Fruit fly (Drosophila melanogaster) whole organism, embryonic: Measurements from ENCODE around the gene ple.

Source experiments
- Atf6 ChIP-seq: fragments of 200-800 bp; sonication (Bioruptor generic); IDR thresholded peaks from 2 replicates; pipeline ENCODE4 v1.3.6; 2022; ENCODE audit warnings: missing biosample characterization, missing genetic modification characterization
- BEAF-32 ChIP-seq: fragments of 200-800 bp; sonication (Bioruptor generic); optimal IDR thresholded peaks from 3 replicates; lab custom pipeline; 2017; ENCODE audit warnings: missing biosample characterization, missing genetic modification characterization, mild to moderate bottlenecking, moderate library complexity, missing genetic modification reagents
- Bteb2 ChIP-seq: fragments of 200-800 bp; sonication (Bioruptor generic); optimal IDR thresholded peaks from 2 replicates; lab custom pipeline; 2016; ENCODE audit warnings: missing biosample characterization, missing genetic modification characterization
- CG10366 ChIP-seq: fragments of 200-800 bp; sonication (Bioruptor generic); IDR thresholded peaks from 2 replicates; pipeline ENCODE4 v1.3.6; 2022; ENCODE audit warnings: missing biosample characterization, missing genetic modification characterization
- CG10565 ChIP-seq: fragments of 200-800 bp; sonication (Bioruptor generic); optimal IDR thresholded peaks from 3 replicates; lab custom pipeline; 2016; ENCODE audit warnings: missing biosample characterization, mild to moderate bottlenecking, missing genetic modification characterization
- CG12659 ChIP-seq: fragments of 200-800 bp; sonication (Bioruptor generic); optimal IDR thresholded peaks from 3 replicates; lab custom pipeline; 2017; ENCODE audit warnings: mild to moderate bottlenecking, missing biosample characterization, missing genetic modification reagents, missing genetic modification characterization
- CG13123 ChIP-seq: fragments of 200-800 bp; sonication (Bioruptor generic); optimal IDR thresholded peaks from 2 replicates; lab custom pipeline; 2016; ENCODE audit warnings: missing biosample characterization, missing genetic modification characterization
- CG15011 ChIP-seq: fragments of 200-800 bp; sonication (Bioruptor generic); optimal IDR thresholded peaks from 3 replicates; lab custom pipeline; 2018; ENCODE audit warnings: missing biosample characterization, mild to moderate bottlenecking, missing genetic modification characterization
- CG15601 ChIP-seq: fragments of 200-800 bp; sonication (Bioruptor generic); optimal IDR thresholded peaks from 3 replicates; lab custom pipeline; 2019; ENCODE audit warnings: missing biosample characterization, mild to moderate bottlenecking, missing genetic modification characterization, moderate library complexity
- CG16813 ChIP-seq: fragments of 200-800 bp; sonication (Bioruptor generic); IDR thresholded peaks from 3 replicates; pipeline ENCODE4 v1.3.6; 2022; ENCODE audit warnings: missing biosample characterization, missing genetic modification characterization; ENCODE audit not compliant: partially characterized antibody
- CG17568 ChIP-seq: fragments of 200-800 bp; sonication (Bioruptor generic); optimal IDR thresholded peaks from 2 replicates; lab custom pipeline; 2018; ENCODE audit warnings: missing biosample characterization, mild to moderate bottlenecking, missing genetic modification characterization, moderate library complexity
- CG18011 ChIP-seq: fragments of 200-800 bp; sonication (Bioruptor generic); optimal IDR thresholded peaks from 2 replicates; lab custom pipeline; 2017; ENCODE audit warnings: missing biosample characterization, missing genetic modification characterization, mild to moderate bottlenecking, moderate library complexity, missing genotype
- CG18262 ChIP-seq: fragments of 200-800 bp; optimal IDR thresholded peaks from 3 replicates; lab custom pipeline; 2019; ENCODE audit warnings: missing biosample characterization, mild to moderate bottlenecking, missing genetic modification characterization, moderate library complexity
- CG30403 ChIP-seq: fragments of 200-800 bp; sonication (Bioruptor generic); optimal IDR thresholded peaks from 3 replicates; lab custom pipeline; 2016; ENCODE audit warnings: missing biosample characterization, missing genetic modification characterization
- CG31224 ChIP-seq: fragments of 200-800 bp; sonication (Bioruptor generic); IDR thresholded peaks from 2 replicates; pipeline ENCODE4 v1.3.6; 2022; ENCODE audit warnings: missing biosample characterization, missing genetic modification characterization
- CG3163 ChIP-seq: fragments of 200-800 bp; sonication (Bioruptor generic); optimal IDR thresholded peaks from 3 replicates; lab custom pipeline; 2016; ENCODE audit warnings: missing biosample characterization, missing genetic modification characterization
- CG32532 ChIP-seq: fragments of 200-800 bp; sonication (Bioruptor generic); IDR thresholded peaks from 2 replicates; pipeline ENCODE4 v1.3.6; 2022; ENCODE audit warnings: missing biosample characterization, missing genetic modification characterization
- CG32772 ChIP-seq: fragments of 200-800 bp; sonication (Bioruptor generic); IDR thresholded peaks from 2 replicates; pipeline ENCODE4 v1.3.6; 2022; ENCODE audit warnings: missing biosample characterization, missing genetic modification characterization
- CG3838 ChIP-seq: fragments of 200-800 bp; sonication (Bioruptor generic); optimal IDR thresholded peaks from 3 replicates; lab custom pipeline; 2016; ENCODE audit warnings: missing biosample characterization, missing genetic modification characterization
- CG3995 ChIP-seq: fragments of 200-800 bp; sonication (Bioruptor generic); optimal IDR thresholded peaks from 3 replicates; lab custom pipeline; 2016; ENCODE audit warnings: missing biosample characterization, missing genetic modification characterization
- CG4360 ChIP-seq: fragments of 200-800 bp; sonication (Bioruptor generic); IDR thresholded peaks from 2 replicates; pipeline ENCODE4 v1.3.6; 2022; ENCODE audit warnings: missing biosample characterization, missing genetic modification characterization
- CG7357 ChIP-seq: fragments of 200-800 bp; sonication (Bioruptor generic); IDR thresholded peaks from 3 replicates; pipeline ENCODE4 v1.3.6; 2022; ENCODE audit warnings: missing biosample characterization, missing genetic modification characterization
- CG8478 ChIP-seq: fragments of >200 bp; optimal IDR thresholded peaks from 2 replicates; lab custom pipeline; 2018
- CG8924 ChIP-seq: fragments of 200-800 bp; optimal IDR thresholded peaks from 3 replicates; lab custom pipeline; 2019; ENCODE audit warnings: missing biosample characterization, mild to moderate bottlenecking, missing genetic modification characterization, moderate library complexity
- CG8944 ChIP-seq: fragments of 200-800 bp; sonication (Bioruptor generic); optimal IDR thresholded peaks from 3 replicates; lab custom pipeline; 2016; ENCODE audit warnings: missing biosample characterization, missing genetic modification characterization
- CG9437 ChIP-seq: fragments of 200-800 bp; sonication (Bioruptor generic); optimal IDR thresholded peaks from 2 replicates; lab custom pipeline; 2018; ENCODE audit warnings: missing biosample characterization, mild to moderate bottlenecking, missing genetic modification characterization
- CG9797 ChIP-seq: fragments of 200-800 bp; sonication (Bioruptor generic); optimal IDR thresholded peaks from 3 replicates; lab custom pipeline; 2018; ENCODE audit warnings: missing biosample characterization, mild to moderate bottlenecking, missing genetic modification characterization
- Deaf1 ChIP-seq: fragments of 200-800 bp; optimal IDR thresholded peaks from 3 replicates; lab custom pipeline; 2019; ENCODE audit warnings: missing biosample characterization, mild to moderate bottlenecking, missing genetic modification characterization, moderate library complexity
- Dfd ChIP-seq, 2 experiments: fragments of >200 bp; optimal IDR thresholded peaks; 2 replicates each; lab custom pipeline; 2017; ENCODE audit warnings: missing biosample characterization in 2 of 2, missing genetic modification characterization in 2 of 2
- Doc3 ChIP-seq: fragments of 200-800 bp; sonication (Bioruptor generic); IDR thresholded peaks from 3 replicates; pipeline ENCODE4 v1.3.6; 2022; ENCODE audit warnings: missing biosample characterization, missing genetic modification characterization; ENCODE audit not compliant: partially characterized antibody
- Dref ChIP-seq: fragments of 200-800 bp; sonication (Bioruptor generic); IDR thresholded peaks from 2 replicates; pipeline ENCODE4 v1.3.6; 2022; ENCODE audit warnings: missing biosample characterization, missing genetic modification characterization
- E2f1 ChIP-seq: fragments of 200-800 bp; sonication (Bioruptor generic); IDR thresholded peaks from 2 replicates; pipeline ENCODE4 v1.3.6; 2022; ENCODE audit warnings: missing biosample characterization, missing genetic modification characterization
- Elba2 ChIP-seq: fragments of 200-800 bp; sonication (Bioruptor generic); optimal IDR thresholded peaks from 3 replicates; lab custom pipeline; 2016; ENCODE audit warnings: missing biosample characterization, missing genetic modification characterization
- Hr51 ChIP-seq, 2 experiments: fragments of 200-800 bp; sonication (Bioruptor generic); optimal IDR thresholded peaks; 2 replicates in 1 of 2; 3 replicates in 1 of 2; lab custom pipeline; 2016 to 2018; ENCODE audit warnings: missing biosample characterization in 2 of 2, missing genetic modification characterization in 2 of 2, mild to moderate bottlenecking in 1 of 2, moderate library complexity in 1 of 2
- NfI ChIP-seq: fragments of 200-800 bp; sonication (Bioruptor generic); optimal IDR thresholded peaks from 3 replicates; lab custom pipeline; 2018; ENCODE audit warnings: missing biosample characterization, mild to moderate bottlenecking, missing genetic modification characterization, moderate library complexity
- Optix ChIP-seq: fragments of 200-800 bp; sonication (Bioruptor generic); IDR thresholded peaks from 3 replicates; pipeline ENCODE4 v1.3.6; 2022; ENCODE audit warnings: missing biosample characterization, missing genetic modification characterization
- Rfx ChIP-seq: fragments of 200-800 bp; sonication (Bioruptor generic); IDR thresholded peaks from 2 replicates; pipeline ENCODE4 v1.3.6; 2022; ENCODE audit warnings: missing biosample characterization, missing genetic modification characterization
- ash1 ChIP-seq: fragments of 200-800 bp; sonication (Bioruptor generic); optimal IDR thresholded peaks from 2 replicates; lab custom pipeline; 2018; ENCODE audit warnings: missing biosample characterization, mild to moderate bottlenecking, missing genetic modification characterization
- dmrt11E ChIP-seq: fragments of 200-800 bp; sonication (Bioruptor generic); optimal IDR thresholded peaks from 3 replicates; lab custom pipeline; 2018; ENCODE audit warnings: missing biosample characterization, mild to moderate bottlenecking, missing genetic modification characterization, moderate library complexity
- dysf ChIP-seq: fragments of 200-800 bp; sonication (Bioruptor generic); IDR thresholded peaks from 3 replicates; pipeline ENCODE4 v1.3.6; 2022; ENCODE audit warnings: missing biosample characterization, missing genetic modification characterization
- grau ChIP-seq: fragments of 200-800 bp; optimal IDR thresholded peaks from 3 replicates; lab custom pipeline; 2019; ENCODE audit warnings: missing biosample characterization, mild to moderate bottlenecking, missing genetic modification characterization, moderate library complexity
- gt ChIP-seq: fragments of 200-800 bp; sonication (Bioruptor generic); IDR thresholded peaks from 2 replicates; pipeline ENCODE4 v1.3.6; 2022; ENCODE audit warnings: missing biosample characterization, missing genetic modification characterization
- lola ChIP-seq, 3 experiments: fragments of >200 bp in 2 of 3; fragments of 200-800 bp in 1 of 3; sonication (Bioruptor generic) in 1 of 3; optimal IDR thresholded peaks; 2 replicates each; lab custom pipeline; 2017 to 2019; ENCODE audit warnings: missing biosample characterization in 3 of 3, missing genetic modification characterization in 3 of 3, mild to moderate bottlenecking in 1 of 3, moderate library complexity in 1 of 3
- nerfin-2 ChIP-seq: fragments of 200-800 bp; sonication (Bioruptor generic); IDR thresholded peaks from 2 replicates; pipeline ENCODE4 v1.3.6; 2022; ENCODE audit warnings: missing biosample characterization, missing genetic modification characterization; ENCODE audit not compliant: partially characterized antibody
- nom ChIP-seq: fragments of 200-800 bp; sonication (Bioruptor generic); optimal IDR thresholded peaks from 2 replicates; lab custom pipeline; 2017; ENCODE audit warnings: missing biosample characterization, missing genetic modification characterization, mild to moderate bottlenecking, moderate library complexity, missing genetic modification reagents
- pzg ChIP-seq: fragments of 200-800 bp; sonication (Bioruptor generic); optimal IDR thresholded peaks from 3 replicates; lab custom pipeline; 2018; ENCODE audit warnings: missing biosample characterization, mild to moderate bottlenecking, missing genetic modification characterization, moderate library complexity
- sqz ChIP-seq: fragments of 200-800 bp; sonication (Bioruptor generic); optimal IDR thresholded peaks from 3 replicates; lab custom pipeline; 2018; ENCODE audit warnings: missing biosample characterization, mild to moderate bottlenecking, missing genetic modification characterization
- sug ChIP-seq: fragments of 200-800 bp; optimal IDR thresholded peaks from 2 replicates; lab custom pipeline; 2019; ENCODE audit warnings: missing biosample characterization, mild to moderate bottlenecking, missing genetic modification characterization, moderate library complexity
- tap ChIP-seq: fragments of 200-800 bp; optimal IDR thresholded peaks from 3 replicates; lab custom pipeline; 2019; ENCODE audit warnings: missing biosample characterization, mild to moderate bottlenecking, missing genetic modification characterization, moderate library complexity
- tgo ChIP-seq: fragments of 200-800 bp; sonication (Bioruptor generic); IDR thresholded peaks from 3 replicates; pipeline ENCODE4 v1.3.6; 2022; ENCODE audit warnings: missing biosample characterization, missing genetic modification characterization
- vnd ChIP-seq: fragments of 200-800 bp; sonication (Bioruptor generic); IDR thresholded peaks from 3 replicates; pipeline ENCODE4 v1.3.6; 2022; ENCODE audit warnings: missing biosample characterization, missing genetic modification characterization; ENCODE audit not compliant: partially characterized antibody

The ple gene

dm6 chr3L:6705865-6706264 is 13.5 kb downstream of the ple start (continued):
- TF ChIP-seq pzg (no peak), dysf (GFP tag; lab: Robert Waterston, UW) (peak; percentile 77), CG7357 (GFP tag; lab: Robert Waterston, UW) (no peak), sqz (GFP tag; lab: Kevin White, UChicago) (peak; percentile 29), CG32532 (no peak), Atf6 (GFP tag; lab: Robert Waterston, UW) (peak; percentile 35; the same call in 1 of the 2 replicates), vnd (GFP tag; lab: Robert Waterston, UW) (no peak), CG8478 (lab: Kevin White, UChicago) (no peak), CG18011 (GFP tag; lab: Kevin White, UChicago) (no peak), CG10366 (peak; percentile 65), Doc3 (GFP tag; lab: Robert Waterston, UW) (no peak), tap (peak; percentile 76), Deaf1 (peak; percentile 36), Elba2 (GFP tag; lab: Kevin White, UChicago) (no peak), NfI (peak; percentile 54), Hr51 (GFP tag; optimal IDR thresholded peaks at IDR 0.05; lab: Kevin White, UChicago) (peak in 1 of 2 experiments; percentile 86), Dref (GFP tag; lab: Robert Waterston, UW) (no peak), CG15601 (tag; lab: Kevin White, UChicago) (peak; percentile 50), CG8924 (tag; lab: Kevin White, UChicago) (peak; percentile 74), CG13123 (GFP tag; lab: Kevin White, UChicago) (peak; percentile 12), BEAF-32 (GFP tag; lab: Kevin White, UChicago) (no peak), Optix (GFP tag; lab: Robert Waterston, UW) (no peak), CG3995 (GFP tag; lab: Kevin White, UChicago) (no peak), CG18262 (tag; lab: Kevin White, UChicago) (peak; percentile 73), CG3838 (no peak), grau (tag; lab: Kevin White, UChicago) (peak; percentile 74), CG30403 (GFP tag; lab: Kevin White, UChicago) (peak; percentile 59), Bteb2 (GFP tag; lab: Kevin White, UChicago) (peak; percentile 31), sug (peak; percentile 31), CG8944 (GFP tag; lab: Kevin White, UChicago) (peak; percentile 25), CG17568 (GFP tag; lab: Kevin White, UChicago) (peak; percentile 19), CG10565 (GFP tag; lab: Kevin White, UChicago) (no peak), nom (GFP tag; lab: Kevin White, UChicago) (no peak), CG3163 (GFP tag; lab: Kevin White, UChicago) (no peak), gt (GFP tag; lab: Robert Waterston, UW) (no peak), CG15011 (no peak), CG16813 (GFP tag; lab: Robert Waterston, UW) (no peak), CG31224 (GFP tag; lab: Robert Waterston, UW) (peak; percentile 17; the same call in 1 of the 2 replicates), CG32772 (peak; percentile 61), CG12659 (GFP tag; lab: Kevin White, UChicago) (peak; percentile 56), Rfx (GFP tag; lab: Robert Waterston, UW) (peak; percentile 67), CG9437 (GFP tag; lab: Kevin White, UChicago) (peak; percentile 12), tgo (GFP tag; lab: Robert Waterston, UW) (peak; percentile 62), CG9797 (no peak), E2f1 (GFP tag; lab: Robert Waterston, UW) (no peak), Dfd (GFP tag; optimal IDR thresholded peaks at IDR 0.05; lab: Kevin White, UChicago) (no peak), ash1 (GFP tag; lab: Kevin White, UChicago) (no peak), CG4360 (GFP tag; lab: Robert Waterston, UW) (0 out of 2 replicates have a peak, but pooled peaks have one; percentile 31), nerfin-2 (GFP tag; lab: Robert Waterston, UW) (no peak), dmrt11E (tag; lab: Kevin White, UChicago) (peak; percentile 53), lola (GFP tag; optimal IDR thresholded peaks at IDR 0.05; lab: Kevin White, UChicago) (peak in 1 of 3 experiments; percentile 48)
